Fruit fly (Drosophila melanogaster): Measurements from ENCODE around the gene IP3K2.

The IP3K2 gene

DNA sequence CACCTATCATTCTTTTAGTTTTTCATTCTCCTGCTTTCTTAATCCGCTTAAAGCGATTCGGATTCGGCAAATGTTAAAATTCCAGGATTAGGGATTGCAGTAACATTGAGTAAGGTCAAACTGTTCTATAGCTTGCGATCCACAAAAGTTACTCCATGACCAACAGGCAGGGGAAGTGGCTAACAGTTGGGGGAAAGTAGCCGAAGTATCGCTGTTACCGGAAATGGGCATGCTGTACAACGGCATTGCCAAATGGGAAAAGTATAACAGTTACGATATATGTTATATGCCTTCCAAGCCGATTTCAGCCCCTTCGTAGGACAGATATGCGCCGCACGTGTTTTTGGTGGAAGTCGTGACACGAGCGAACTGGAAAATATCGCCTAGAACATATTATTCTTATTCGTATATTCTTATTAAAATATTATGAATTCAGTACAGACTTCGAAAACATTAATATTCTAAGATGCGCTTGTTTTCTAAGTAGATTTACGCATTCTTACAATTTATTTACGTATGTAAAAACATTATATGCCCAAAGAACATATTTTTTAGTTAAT, 54.9 kb downstream of the IP3K2 start (continued):
- TF ChIP-seq CG17802 (tag; optimal IDR thresholded peaks at IDR 0.05) (no peak), MTF-1 (GFP tag; optimal IDR thresholded peaks at IDR 0.05; ENCODE audit: borderline replicate concordance) (no peak), CG17568 (GFP tag; optimal IDR thresholded peaks at IDR 0.05) (no peak), CG8478 (optimal IDR thresholded peaks at IDR 0.05) (no peak), Nf-YB (GFP tag; optimal IDR thresholded peaks at IDR 0.05) (no peak), CG3726 (GFP tag; IDR thresholded peaks at IDR 0.05) (no peak), nerfin-2 (GFP tag; IDR thresholded peaks at IDR 0.05; ENCODE audit: partially characterized antibody) (peak; percentile 50; the same call in 1 of the 2 replicates), br (optimal IDR thresholded peaks at IDR 0.05) (no peak), C15 (GFP tag; IDR thresholded peaks at IDR 0.05) (no peak), CG10209 (GFP tag; optimal IDR thresholded peaks at IDR 0.05) (no peak), abd-A (tag; optimal IDR thresholded peaks at IDR 0.05) (peak; percentile 21), CG32772 (GFP tag; IDR thresholded peaks at IDR 0.05) (no peak), CG7963 (GFP tag; IDR thresholded peaks at IDR 0.05; ENCODE audit: partially characterized antibody) (0 out of 3 replicates have a peak, but pooled peaks have one; percentile 47), CG17186 (GFP tag; optimal IDR thresholded peaks at IDR 0.05) (no peak), CG10565 (GFP tag; optimal IDR thresholded peaks at IDR 0.05) (no peak), ci (GFP tag; IDR thresholded peaks at IDR 0.05) (0 out of 3 replicates have a peak, but pooled peaks have one; percentile 53), sd (tag; optimal IDR thresholded peaks at IDR 0.05) (no peak), ttk (GFP tag; IDR thresholded peaks at IDR 0.05) (no peak), CG7271 (tag; optimal IDR thresholded peaks at IDR 0.05) (no peak), ind (GFP tag; optimal IDR thresholded peaks at IDR 0.05) (no peak), pnt (GFP tag; optimal IDR thresholded peaks at IDR 0.05) (no peak), fd3F (GFP tag; optimal IDR thresholded peaks at IDR 0.05) (no peak), row (GFP tag; IDR thresholded peaks at IDR 0.05) (peak; percentile 61), Ptx1 (GFP tag; IDR thresholded peaks at IDR 0.05) (no peak), amos (GFP tag; IDR thresholded peaks at IDR 0.05; ENCODE audit: partially characterized antibody) (peak; percentile 64), lilli (GFP tag; optimal IDR thresholded peaks at IDR 0.05) (no peak), knrl (GFP tag; IDR thresholded peaks at IDR 0.05; ENCODE audit: partially characterized antibody) (peak; percentile 62; the same call in 2 of the 3 replicates), Scr (GFP tag; IDR thresholded peaks at IDR 0.05; ENCODE audit: partially characterized antibody) (peak; percentile 71), usp (GFP tag; optimal IDR thresholded peaks at IDR 0.05) (no peak), Atf3 (GFP tag; optimal IDR thresholded peaks at IDR 0.05) (no peak), nerfin-1 (tag; optimal IDR thresholded peaks at IDR 0.05) (no peak), org-1 (GFP tag; optimal IDR thresholded peaks at IDR 0.05) (no peak), CG10274 (GFP tag; optimal IDR thresholded peaks at IDR 0.05) (no peak), slou (GFP tag; optimal IDR thresholded peaks at IDR 0.05) (no peak), CG4404 (GFP tag; IDR thresholded peaks at IDR 0.05) (no peak), Optix (GFP tag; IDR thresholded peaks at IDR 0.05) (no peak), CG13287 (GFP tag; IDR thresholded peaks at IDR 0.05; ENCODE audit: partially characterized antibody) (peak; percentile 68), Opbp (GFP tag; IDR thresholded peaks at IDR 0.05; ENCODE audit: partially characterized antibody) (peak; percentile 34; the same call in 1 of the 3 replicates), NC2β (GFP tag; optimal IDR thresholded peaks at IDR 0.05) (no peak), Mrtf (GFP tag; IDR thresholded peaks at IDR 0.05) (no peak), CG18599 (GFP tag; optimal IDR thresholded peaks at IDR 0.05) (no peak), CG17912 (GFP tag; optimal IDR thresholded peaks at IDR 0.05) (no peak), Dip3 (GFP tag; optimal IDR thresholded peaks at IDR 0.05) (no peak), CG6854 (GFP tag; optimal IDR thresholded peaks at IDR 0.05) (no peak)

All from whole organism, embryonic.